Worm (Caenorhabditis elegans) whole organism, L1 larva: ENCODE data around the gene gst-21.

Experiments
- F16B12.6 ChIP-seq: fragments of 150-350 bp; optimal IDR thresholded peaks from 2 replicates; lab custom pipeline; 2014; ENCODE audit warnings: missing biosample characterization, missing genetic modification characterization
- aly-2 ChIP-seq: fragments of 150-350 bp; optimal IDR thresholded peaks from 2 replicates; lab custom pipeline; 2014; ENCODE audit warnings: missing biosample characterization, missing genetic modification characterization
- dpl-1 ChIP-seq, 3 experiments: fragments of 150-350 bp in 2 of 3; sonication (generic microtip) in 1 of 3; optimal IDR thresholded peaks; 2 replicates each; lab custom pipeline; 2014 to 2017; ENCODE audit warnings: missing biosample characterization in 3 of 3, missing genetic modification characterization in 3 of 3, missing genetic modification reagents in 3 of 3
- efl-1 ChIP-seq, 4 experiments: fragments of 150-350 bp; optimal IDR thresholded peaks in 3 of 4; peaks in 1 of 4; 1 replicate in 1 of 4; 2 replicates in 3 of 4; lab custom pipeline; 2014; ENCODE audit warnings: missing biosample characterization in 2 of 4, missing genetic modification characterization in 2 of 4, missing genetic modification reagents in 2 of 4
- hlh-17 ChIP-seq: fragments of 200-800 bp; sonication (Bioruptor generic); optimal IDR thresholded peaks from 2 replicates; lab custom pipeline; 2018; ENCODE audit warnings: missing genetic modification characterization, mild to moderate bottlenecking, missing compliant biosample characterization, moderate library complexity, borderline replicate concordance
- lin-39 ChIP-seq: fragments of 150-350 bp; optimal IDR thresholded peaks from 2 replicates; lab custom pipeline; 2014; ENCODE audit warnings: missing biosample characterization, missing genetic modification reagents, missing genetic modification characterization
- mdl-1 ChIP-seq, 2 experiments: fragments of 150-350 bp; optimal IDR thresholded peaks; 2 replicates each; lab custom pipeline; 2014 to 2017; ENCODE audit warnings: missing biosample characterization in 2 of 2, missing genetic modification characterization in 2 of 2, inconsistent platforms in 1 of 2
- nhr-47 ChIP-seq: sonication (generic microtip); optimal IDR thresholded peaks from 2 replicates; lab custom pipeline; 2016; ENCODE audit warnings: mild to moderate bottlenecking, missing genetic modification characterization, moderate library complexity, missing compliant biosample characterization
- zag-1 ChIP-seq: fragments of 150-350 bp; optimal IDR thresholded peaks from 2 replicates; lab custom pipeline; 2014; ENCODE audit warnings: missing biosample characterization, missing genetic modification characterization
- ztf-11 ChIP-seq, 2 experiments: sonication (generic microtip); optimal IDR thresholded peaks; 2 replicates each; lab custom pipeline; 2016 to 2017; ENCODE audit warnings: missing genetic modification characterization in 2 of 2, missing biosample characterization in 1 of 2, missing compliant biosample characterization in 1 of 2

- TF ChIP-seq mdl-1 (tag; optimal IDR thresholded peaks at IDR 0.05; lab: Kevin White, UChicago) (no peak), F16B12.6 (tag; lab: Kevin White, UChicago) (no peak), ztf-11 (tag; optimal IDR thresholded peaks at IDR 0.05; lab: Kevin White, UChicago) (no peak), hlh-17 (no peak), aly-2 (tag; lab: Kevin White, UChicago) (no peak), nhr-47 (tag; lab: Kevin White, UChicago) (no peak), zag-1 (tag; lab: Kevin White, UChicago) (no peak), lin-39 (tag; lab: Kevin White, UChicago) (no peak), dpl-1 (GFP tag; optimal IDR thresholded peaks at IDR 0.05; lab: Kevin White, UChicago) (no peak), efl-1 (optimal IDR thresholded peaks at IDR 0.05; lab: Kevin White, UChicago) (no peak), efl-1 (GFP tag; optimal IDR thresholded peaks at IDR 0.05 in 1 of 2; lab: Kevin White, UChicago) (no peak)
These were observed 20.9 kb downstream of the gst-21 start, which contains the start of gene srw-100 for ce11 chrV:1710909-1711308.
